Worm (Caenorhabditis elegans) whole organism, L2 larva: Measurements from ENCODE around the gene M05D6.1.

Experiments used
- C34F6.9 ChIP-seq: fragments of 150-350 bp; optimal IDR thresholded peaks from 2 replicates; lab custom pipeline; 2014; ENCODE audit warnings: missing biosample characterization, missing genetic modification characterization
- R02D3.7 ChIP-seq: fragments of 150-350 bp; optimal IDR thresholded peaks from 2 replicates; lab custom pipeline; 2014; ENCODE audit warnings: missing biosample characterization, missing genetic modification characterization
- Y55F3AM.14 ChIP-seq: fragments of 200-800 bp; sonication (Bioruptor generic); optimal IDR thresholded peaks from 2 replicates; lab custom pipeline; 2018; ENCODE audit warnings: mild to moderate bottlenecking, missing genetic modification characterization, missing compliant biosample characterization
- ZK546.5 ChIP-seq: sonication (generic microtip); optimal IDR thresholded peaks from 2 replicates; lab custom pipeline; 2017; ENCODE audit warnings: missing biosample characterization, missing genetic modification characterization
- alr-1 ChIP-seq: fragments of 150-350 bp; optimal IDR thresholded peaks from 2 replicates; lab custom pipeline; 2014; ENCODE audit warnings: missing biosample characterization, missing genetic modification characterization
- blmp-1 ChIP-seq: sonication (generic microtip); optimal IDR thresholded peaks from 2 replicates; lab custom pipeline; 2017; ENCODE audit warnings: missing genetic modification characterization, mild to moderate bottlenecking, missing compliant biosample characterization, antibody characterized with exemption, moderate library complexity; ENCODE audit not compliant: insufficient read depth
- ceh-16 ChIP-seq: fragments of 150-350 bp; optimal IDR thresholded peaks from 2 replicates; lab custom pipeline; 2014; ENCODE audit warnings: missing biosample characterization, missing genetic modification characterization
- ceh-82 ChIP-seq: fragments of 150-350 bp; optimal IDR thresholded peaks from 2 replicates; lab custom pipeline; 2014; ENCODE audit warnings: missing biosample characterization, missing genetic modification characterization
- dmd-4 ChIP-seq: sonication (generic microtip); optimal IDR thresholded peaks from 2 replicates; lab custom pipeline; 2017; ENCODE audit warnings: missing biosample characterization, missing genetic modification characterization
- egl-27 ChIP-seq: sonication (generic microtip); optimal IDR thresholded peaks from 3 replicates; lab custom pipeline; 2017; ENCODE audit warnings: missing biosample characterization, missing genetic modification reagents, missing genetic modification characterization
- lin-13 ChIP-seq: fragments of 150-350 bp; optimal IDR thresholded peaks from 2 replicates; lab custom pipeline; 2014; ENCODE audit warnings: missing biosample characterization, missing genetic modification reagents, missing genetic modification characterization
- mab-5 ChIP-seq: fragments of 150-350 bp; optimal IDR thresholded peaks from 2 replicates; lab custom pipeline; 2014; ENCODE audit warnings: missing biosample characterization, missing genetic modification characterization
- mdl-1 ChIP-seq, 2 experiments: fragments of 150-350 bp in 1 of 2; sonication (generic microtip) in 1 of 2; optimal IDR thresholded peaks; 2 replicates each; lab custom pipeline; 2017; ENCODE audit warnings: missing biosample characterization in 2 of 2, missing genetic modification characterization in 2 of 2
- nhr-10 ChIP-seq: sonication (generic microtip); optimal IDR thresholded peaks from 2 replicates; lab custom pipeline; 2017; ENCODE audit warnings: missing biosample characterization, missing genetic modification characterization
- nhr-11 ChIP-seq: fragments of 150-350 bp; optimal IDR thresholded peaks from 2 replicates; lab custom pipeline; 2014; ENCODE audit warnings: missing biosample characterization, missing genetic modification characterization
- nhr-129 ChIP-seq: fragments of 150-350 bp; optimal IDR thresholded peaks from 2 replicates; lab custom pipeline; 2014; ENCODE audit warnings: missing biosample characterization, missing genetic modification characterization
- nhr-21 ChIP-seq: fragments of 150-350 bp; optimal IDR thresholded peaks from 2 replicates; lab custom pipeline; 2014; ENCODE audit warnings: missing biosample characterization, missing genetic modification characterization
- nhr-23 ChIP-seq: fragments of 150-350 bp; optimal IDR thresholded peaks from 2 replicates; lab custom pipeline; 2014; ENCODE audit warnings: missing biosample characterization, missing genetic modification reagents, missing genetic modification characterization
- nhr-237 ChIP-seq: fragments of 150-350 bp; optimal IDR thresholded peaks from 2 replicates; lab custom pipeline; 2014; ENCODE audit warnings: missing biosample characterization, missing genetic modification characterization
- nhr-25 ChIP-seq: fragments of 150-350 bp; sonication (generic microtip); optimal IDR thresholded peaks from 3 replicates; lab custom pipeline; 2014; ENCODE audit warnings: missing biosample characterization, missing genetic modification characterization
- nhr-6 ChIP-seq: fragments of 150-350 bp; optimal IDR thresholded peaks from 2 replicates; lab custom pipeline; 2014; ENCODE audit warnings: missing biosample characterization, missing genetic modification characterization
- nhr-77 ChIP-seq: fragments of 150-350 bp; optimal IDR thresholded peaks from 2 replicates; lab custom pipeline; 2014; ENCODE audit warnings: missing biosample characterization, missing genetic modification characterization
- sem-4 ChIP-seq: fragments of 150-350 bp; optimal IDR thresholded peaks from 2 replicates; lab custom pipeline; 2014; ENCODE audit warnings: missing biosample characterization, missing genetic modification reagents, missing genetic modification characterization
- skn-1 ChIP-seq: sonication (generic microtip); optimal IDR thresholded peaks from 2 replicates; lab custom pipeline; 2017; ENCODE audit warnings: missing biosample characterization, missing genetic modification characterization
- sma-3 ChIP-seq: sonication (generic microtip); optimal IDR thresholded peaks from 2 replicates; lab custom pipeline; 2016; ENCODE audit warnings: missing genetic modification reagents, missing genetic modification characterization, missing compliant biosample characterization
- sma-9 ChIP-seq, 2 experiments: fragments of 150-350 bp in 1 of 2; sonication (generic microtip) in 1 of 2; optimal IDR thresholded peaks; 2 replicates each; lab custom pipeline; 2014 to 2016; ENCODE audit warnings: missing genetic modification characterization in 2 of 2, mild to moderate bottlenecking in 1 of 2, missing biosample characterization in 1 of 2, missing compliant biosample characterization in 1 of 2, missing genetic modification reagents in 1 of 2, moderate library complexity in 1 of 2
- snpc-4 ChIP-seq: fragments of 150-350 bp; optimal IDR thresholded peaks from 2 replicates; lab custom pipeline; 2014; ENCODE audit warnings: missing biosample characterization, missing genetic modification characterization
- unc-39 ChIP-seq: fragments of 150-350 bp; optimal IDR thresholded peaks from 2 replicates; lab custom pipeline; 2014; ENCODE audit warnings: missing biosample characterization, missing genetic modification characterization
- unc-55 ChIP-seq: fragments of 150-350 bp; sonication (generic microtip); optimal IDR thresholded peaks from 3 replicates; lab custom pipeline; 2014; ENCODE audit warnings: missing biosample characterization, missing genetic modification reagents, missing genetic modification characterization
- unc-62 ChIP-seq: fragments of 150-350 bp; optimal IDR thresholded peaks from 2 replicates; lab custom pipeline; 2014; ENCODE audit warnings: missing biosample characterization, missing genetic modification reagents, missing genetic modification characterization
- zag-1 ChIP-seq: fragments of 150-350 bp; optimal IDR thresholded peaks from 2 replicates; lab custom pipeline; 2014; ENCODE audit warnings: missing biosample characterization, missing genetic modification characterization
- ztf-11 ChIP-seq: sonication (generic microtip); optimal IDR thresholded peaks from 2 replicates; lab custom pipeline; 2017; ENCODE audit warnings: missing biosample characterization, missing genetic modification characterization
- ztf-4 ChIP-seq: fragments of 150-350 bp; optimal IDR thresholded peaks from 2 replicates; lab custom pipeline; 2014; ENCODE audit warnings: missing biosample characterization, missing genetic modification characterization

The M05D6.1 gene

ce11 chrII:8456681-8457389, 18.4 kb downstream of the M05D6.1 start:
- TF ChIP-seq unc-39 (tag; lab: Kevin White, UChicago) = no peak
- TF ChIP-seq ztf-4 (tag; lab: Kevin White, UChicago) = no peak
- TF ChIP-seq, all 48 proteins: peak for 0

ce11 chrII:8456094-8456493, 19.1 kb downstream of the M05D6.1 start, which contains the start of gene F22B5.6:
Gene F22B5.6, minus strand, starts transcription at chrII:8456194.
- TF ChIP-seq nhr-21 (no peak), snpc-4 (tag; lab: Kevin White, UChicago) (no peak), lin-13 (no peak), nhr-10 (tag; lab: Kevin White, UChicago) (no peak), ZK546.5 (no peak), unc-55 (GFP tag; lab: Kevin White, UChicago) (no peak), skn-1 (tag; lab: Kevin White, UChicago) (no peak), ceh-82 (no peak), nhr-129 (tag; lab: Kevin White, UChicago) (no peak), egl-27 (tag; lab: Kevin White, UChicago) (no peak), unc-62 (GFP tag; lab: Kevin White, UChicago) (no peak)

- TF ChIP-seq ceh-16 (tag; lab: Kevin White, UChicago) (no peak), nhr-6 (tag; lab: Kevin White, UChicago) (no peak), dmd-4 (tag; lab: Kevin White, UChicago) (no peak), snpc-4 (tag; lab: Kevin White, UChicago) (no peak)
These were observed 20.7 kb downstream of the M05D6.1 start, which contains the start of gene F22B5.5 for ce11 chrII:8454513-8454912. Gene F22B5.5, minus strand, starts transcription at chrII:8454613.

- TF ChIP-seq sma-3 (GFP tag; lab: Kevin White, UChicago) (no peak), R02D3.7 (tag; lab: Kevin White, UChicago) (no peak), nhr-129 (tag; lab: Kevin White, UChicago) (peak; percentile 18), mdl-1 (tag; optimal IDR thresholded peaks at IDR 0.05; lab: Kevin White, UChicago) (no peak), nhr-10 (tag; lab: Kevin White, UChicago) (no peak), egl-27 (tag; lab: Kevin White, UChicago) (no peak), nhr-77 (no peak), ceh-82 (no peak), zag-1 (tag; lab: Kevin White, UChicago) (peak; percentile 6), lin-13 (no peak), unc-55 (GFP tag; lab: Kevin White, UChicago) (no peak), nhr-23 (no peak), sem-4 (tag; lab: Kevin White, UChicago) (no peak), ztf-4 (tag; lab: Kevin White, UChicago) (no peak), alr-1 (tag; lab: Kevin White, UChicago) (no peak), mab-5 (tag; lab: Kevin White, UChicago) (no peak), C34F6.9 (tag; lab: Kevin White, UChicago) (peak; percentile 23), ztf-11 (tag; lab: Kevin White, UChicago) (no peak), nhr-11 (tag; lab: Kevin White, UChicago) (no peak), snpc-4 (tag; lab: Kevin White, UChicago) (no peak), nhr-25 (tag; lab: Kevin White, UChicago) (no peak), ceh-16 (tag; lab: Kevin White, UChicago) (no peak), blmp-1 (no peak), Y55F3AM.14 (GFP tag; lab: Kevin White, UChicago) (no peak)
These were observed 23.8 kb downstream of the M05D6.1 start for ce11 chrII:8451425-8451824.

- TF ChIP-seq C34F6.9 (tag; lab: Kevin White, UChicago) (peak; percentile 19), unc-62 (GFP tag; lab: Kevin White, UChicago) (no peak), nhr-129 (tag; lab: Kevin White, UChicago) (peak; percentile 67), blmp-1 (no peak), sma-9 (GFP tag; optimal IDR thresholded peaks at IDR 0.05; lab: Kevin White, UChicago) (peak; percentile 21), sma-9 (tag; optimal IDR thresholded peaks at IDR 0.05; lab: Kevin White, UChicago) (no peak), nhr-237 (tag; lab: Kevin White, UChicago) (no peak)
These were observed 24.5 kb downstream of the M05D6.1 start for ce11 chrII:8450750-8451149.
